Worm (Caenorhabditis elegans): Measurements from ENCODE around the gene str-263.
A peak's percentile ranks its signal among the peaks of the same experiment; 100 is the strongest.

str-263 gene

ce11 chrV:15661580-15661979 is 48.6 kb downstream of the str-263 start:
- TF ChIP-seq nhr-71 (tag; optimal IDR thresholded peaks at IDR 0.05) (peak; percentile 8), snpc-4 (tag; optimal IDR thresholded peaks at IDR 0.05) (no peak), pag-3 (tag; optimal IDR thresholded peaks at IDR 0.05; ENCODE audit: borderline replicate concordance, insufficient read depth) (no peak), rnt-1 (tag; optimal IDR thresholded peaks at IDR 0.05) (peak; percentile 52), lsy-2 (tag; optimal IDR thresholded peaks at IDR 0.05) (peak in 1 of 2 experiments; percentile 20), sup-37 (GFP tag; optimal IDR thresholded peaks at IDR 0.05) (no peak), hpl-2 (GFP tag; optimal IDR thresholded peaks at IDR 0.05) (no peak), dsc-1 (tag; optimal IDR thresholded peaks at IDR 0.05) (peak; percentile 72)

- TF ChIP-seq vab-15 (tag; optimal IDR thresholded peaks at IDR 0.05) (no peak), lir-3 (tag; optimal IDR thresholded peaks at IDR 0.05; ENCODE audit: poor library complexity) (no peak), grh-1 (GFP tag; IDR thresholded peaks at IDR 0.05) (peak; percentile 72), nhr-11 (tag; optimal IDR thresholded peaks at IDR 0.05) (no peak), skn-1 (tag; optimal IDR thresholded peaks at IDR 0.05) (peak; percentile 12), ces-1 (GFP tag; optimal IDR thresholded peaks at IDR 0.05) (no peak), aha-1 (tag; optimal IDR thresholded peaks at IDR 0.05) (no peak), mab-9 (GFP tag; IDR thresholded peaks at IDR 0.05) (no peak), nhr-77 (tag; optimal IDR thresholded peaks at IDR 0.05) (peak; percentile 50), unc-86 (tag; optimal IDR thresholded peaks at IDR 0.05) (no peak), egl-27 (tag; optimal IDR thresholded peaks at IDR 0.05) (peak in 1 of 2 experiments; percentile 11), sup-37 (GFP tag; optimal IDR thresholded peaks at IDR 0.05) (no peak), nhr-84 (tag; optimal IDR thresholded peaks at IDR 0.05) (no peak), mdl-1 (tag; optimal IDR thresholded peaks at IDR 0.05) (peak in 1 of 2 experiments; percentile 62), elt-2 (tag; optimal IDR thresholded peaks at IDR 0.05) (peak; percentile 15), mep-1 (tag; optimal IDR thresholded peaks at IDR 0.05) (peak; percentile 59), sptf-1 (tag; optimal IDR thresholded peaks at IDR 0.05) (no peak), efl-3 (GFP tag; optimal IDR thresholded peaks at IDR 0.05) (no peak), rnt-1 (tag; optimal IDR thresholded peaks at IDR 0.05) (peak; percentile 58), nhr-85 (tag) (peak; percentile 89), unc-130 (tag; optimal IDR thresholded peaks at IDR 0.05) (no peak), swsn-7 (tag; optimal IDR thresholded peaks at IDR 0.05) (peak; percentile 16), tbx-2 (tag; optimal IDR thresholded peaks at IDR 0.05) (peak; percentile 20), C34B4.2 (tag; optimal IDR thresholded peaks at IDR 0.05) (no peak), nhr-12 (tag; optimal IDR thresholded peaks at IDR 0.05) (no peak), nhr-20 (tag; optimal IDR thresholded peaks at IDR 0.05) (peak; percentile 81), fkh-4 (tag; optimal IDR thresholded peaks at IDR 0.05; ENCODE audit: borderline replicate concordance) (no peak), ama-1 (optimal IDR thresholded peaks at IDR 0.05) (no peak), unc-62 (GFP tag; optimal IDR thresholded peaks at IDR 0.05) (no peak), F16B12.6 (tag; optimal IDR thresholded peaks at IDR 0.05) (no peak), lin-15B (tag; optimal IDR thresholded peaks at IDR 0.05) (no peak), irx-1 (tag; optimal IDR thresholded peaks at IDR 0.05) (no peak), pag-3 (tag; optimal IDR thresholded peaks at IDR 0.05; ENCODE audit: borderline replicate concordance, insufficient read depth) (peak; percentile 76), lsy-2 (tag; optimal IDR thresholded peaks at IDR 0.05) (peak; percentile 55 to 71), C16A3.4 (tag; optimal IDR thresholded peaks at IDR 0.05) (peak; percentile 47), isw-1 (GFP tag; IDR thresholded peaks at IDR 0.05) (no peak), lin-35 (GFP tag; optimal IDR thresholded peaks at IDR 0.05) (peak; percentile 7 to 58), ztf-11 (tag; optimal IDR thresholded peaks at IDR 0.05) (no peak), ceh-82 (tag; optimal IDR thresholded peaks at IDR 0.05) (peak in 1 of 3 experiments; percentile 24), nhr-71 (tag; optimal IDR thresholded peaks at IDR 0.05) (peak; percentile 67), zip-4 (GFP tag; optimal IDR thresholded peaks at IDR 0.05) (no peak), lin-39 (tag; optimal IDR thresholded peaks at IDR 0.05) (no peak), dpl-1 (GFP tag; optimal IDR thresholded peaks at IDR 0.05) (peak; percentile 2 to 23 (median 5)), hlh-17 (GFP tag; optimal IDR thresholded peaks at IDR 0.05; ENCODE audit: borderline replicate concordance) (no peak), fos-1 (tag; optimal IDR thresholded peaks at IDR 0.05) (no peak), blmp-1 (tag; optimal IDR thresholded peaks at IDR 0.05) (peak; percentile 95)
Measured at ce11 chrV:15664053-15664661, 51.2 kb downstream of the str-263 start.
